Worm (Caenorhabditis elegans): Measurements from ENCODE around the gene cal-3.
A peak's percentile ranks its signal among the peaks of the same experiment; 100 is the strongest.

The cal-3 gene

ce11 chrIV:3875260-3875659 lies 40.3 kb upstream of the cal-3 start:
- peak; percentile 39 for TF ChIP-seq nhr-80 (tag; optimal IDR thresholded peaks at IDR 0.05)
- TF ChIP-seq unc-130 (GFP tag; optimal IDR thresholded peaks at IDR 0.05), result no peak
- TF ChIP-seq F10E7.11 (tag; optimal IDR thresholded peaks at IDR 0.05), result no peak
- TF ChIP-seq F55B11.4 (tag; optimal IDR thresholded peaks at IDR 0.05; ENCODE audit: borderline replicate concordance, insufficient read depth), result no peak
- peak; percentile 84 for TF ChIP-seq cebp-1 (GFP tag; IDR thresholded peaks at IDR 0.05)
- peak; percentile 92 for TF ChIP-seq cebp-1 (tag; optimal IDR thresholded peaks at IDR 0.05)
- no peak for TF ChIP-seq ztf-18 (tag; optimal IDR thresholded peaks at IDR 0.05)
- TF ChIP-seq Y79H2A.3 (GFP tag; conservative IDR thresholded peaks at IDR 0.05), result no peak
- TF ChIP-seq dox-1 (GFP tag; IDR thresholded peaks at IDR 0.05), result peak; percentile 49
- TF ChIP-seq C17E4.6 (GFP tag; IDR thresholded peaks at IDR 0.05), result no peak
- TF ChIP-seq lin-35 (GFP tag; optimal IDR thresholded peaks at IDR 0.05), result peak in 1 of 3 experiments; percentile 37
- TF ChIP-seq ekl-4 (GFP tag; IDR thresholded peaks at IDR 0.05), result no peak
- TF ChIP-seq attf-5 (GFP tag; optimal IDR thresholded peaks at IDR 0.05), result peak; percentile 5
- no peak for TF ChIP-seq ceh-79 (tag; optimal IDR thresholded peaks at IDR 0.05)
- peak; percentile 24; the same call in 1 of the 2 replicates for TF ChIP-seq egrh-3 (GFP tag; IDR thresholded peaks at IDR 0.05)
- peak; percentile 89 for TF ChIP-seq zfh-2 (GFP tag; conservative IDR thresholded peaks at IDR 0.05)
- TF ChIP-seq Y53G8AR.9 (GFP tag; conservative IDR thresholded peaks at IDR 0.05), result 0 out of 2 replicates have a peak, but pooled peaks have one; percentile 19
- TF ChIP-seq hmg-1.2 (GFP tag; IDR thresholded peaks at IDR 0.05), result peak; percentile 39; the same call in 1 of the 2 replicates
- TF ChIP-seq nfyb-1 (GFP tag; IDR thresholded peaks at IDR 0.05), result peak; percentile 34; the same call in 1 of the 2 replicates
- no peak for TF ChIP-seq sdz-38 (tag; optimal IDR thresholded peaks at IDR 0.05)

ce11 chrIV:3874417-3874816 lies 39.5 kb upstream of the cal-3 start:
- TF ChIP-seq K12H6.12 (tag; optimal IDR thresholded peaks at IDR 0.05), result peak; percentile 34
- no peak for TF ChIP-seq ztf-26 (tag; optimal IDR thresholded peaks at IDR 0.05)
- 0 out of 2 replicates have a peak, but pooled peaks have one; percentile 21 for TF ChIP-seq zfh-2 (GFP tag; conservative IDR thresholded peaks at IDR 0.05)
- peak; percentile 30; the same call in 1 of the 2 replicates for TF ChIP-seq mcd-1 (GFP tag; IDR thresholded peaks at IDR 0.05)
- no peak for TF ChIP-seq nfya-2 (GFP tag; IDR thresholded peaks at IDR 0.05)
- 0 out of 2 replicates have a peak, but pooled peaks have one; percentile 41 for TF ChIP-seq K11D2.4 (GFP tag; IDR thresholded peaks at IDR 0.05)
- TF ChIP-seq cebp-1 (GFP tag; IDR thresholded peaks at IDR 0.05), result peak; percentile 61; the same call in 1 of the 2 replicates
- TF ChIP-seq cebp-1 (tag; optimal IDR thresholded peaks at IDR 0.05), result peak; percentile 92
- TF ChIP-seq ceh-27 (GFP tag; optimal IDR thresholded peaks at IDR 0.05), result peak; percentile 24
- TF ChIP-seq lin-40 (tag; optimal IDR thresholded peaks at IDR 0.05), result peak; percentile 42
- peak; percentile 29 for TF ChIP-seq attf-5 (GFP tag; optimal IDR thresholded peaks at IDR 0.05)
- TF ChIP-seq dox-1 (GFP tag; IDR thresholded peaks at IDR 0.05), result peak; percentile 46; the same call in 1 of the 2 replicates
- peak; percentile 32 for TF ChIP-seq tbp1 (GFP tag; optimal IDR thresholded peaks at IDR 0.05)
- TF ChIP-seq nhr-80 (tag; optimal IDR thresholded peaks at IDR 0.05), result peak; percentile 40
- TF ChIP-seq ama-1 (optimal IDR thresholded peaks at IDR 0.05), result peak; percentile 58
- no peak for TF ChIP-seq ama-1 (GFP tag; optimal IDR thresholded peaks at IDR 0.05)
- no peak for TF ChIP-seq atf-7 (tag; optimal IDR thresholded peaks at IDR 0.05)

ce11 chrIV:3873706-3874105 lies 38.7 kb upstream of the cal-3 start, which contains the start of gene F37C4.5:
TSS of gene F37C4.5 (minus strand) at chrIV:3873806.
- no peak for TF ChIP-seq snpc-4 (GFP tag; optimal IDR thresholded peaks at IDR 0.05)
- TF ChIP-seq snpc-4 (tag; optimal IDR thresholded peaks at IDR 0.05), result no peak
- TF ChIP-seq B0336.3 (GFP tag; IDR thresholded peaks at IDR 0.05), result no peak
- TF ChIP-seq nhr-179 (tag; optimal IDR thresholded peaks at IDR 0.05), result no peak
- TF ChIP-seq Y53G8AR.9 (GFP tag; conservative IDR thresholded peaks at IDR 0.05), result no peak
- no peak for TF ChIP-seq lsl-1 (GFP tag; optimal IDR thresholded peaks at IDR 0.05)
- no peak for TF ChIP-seq ztf-3 (GFP tag; optimal IDR thresholded peaks at IDR 0.05)
- no peak for TF ChIP-seq Y53F4B.3 (GFP tag; IDR thresholded peaks at IDR 0.05)
- no peak for TF ChIP-seq chd-7 (tag; optimal IDR thresholded peaks at IDR 0.05)
- TF ChIP-seq mes-4 (tag; optimal IDR thresholded peaks at IDR 0.05), result no peak
- no peak for TF ChIP-seq tlf-1 (GFP tag; optimal IDR thresholded peaks at IDR 0.05)
- TF ChIP-seq mxl-1 (tag; optimal IDR thresholded peaks at IDR 0.05), result no peak
- no peak for TF ChIP-seq ZK185.1 (tag; optimal IDR thresholded peaks at IDR 0.05; ENCODE audit: poor library complexity, severe bottlenecking)
